Worm (Caenorhabditis elegans) whole organism, young adult: Measurements from ENCODE around the gene hut-1.

ENCODE experiments used
- C17E4.6 ChIP-seq: fragments of 200-800 bp; sonication (Bioruptor generic); IDR thresholded peaks from 2 replicates; pipeline ENCODE4 v1.3.6; 2022; ENCODE audit warnings: missing genetic modification reagents, missing genetic modification characterization, missing compliant biosample characterization
- F55B11.4 ChIP-seq: sonication (generic microtip); optimal IDR thresholded peaks from 2 replicates; lab custom pipeline; 2016; ENCODE audit warnings: missing compliant biosample characterization, missing genetic modification characterization, borderline replicate concordance; ENCODE audit not compliant: insufficient read depth
- ama-1 ChIP-seq, 3 experiments: fragments of 150-350 bp in 1 of 3; sonication (generic microtip) in 2 of 3; optimal IDR thresholded peaks; 2 replicates each; lab custom pipeline; 2014 to 2018; ENCODE audit warnings: missing biosample characterization in 2 of 3, missing genetic modification characterization in 2 of 3, missing genetic modification reagents in 2 of 3
- atf-7 ChIP-seq: sonication (generic microtip); optimal IDR thresholded peaks from 2 replicates; lab custom pipeline; 2017; ENCODE audit warnings: mild to moderate bottlenecking, missing genetic modification characterization, missing compliant biosample characterization
- fkh-3 ChIP-seq: sonication (generic microtip); optimal IDR thresholded peaks from 2 replicates; lab custom pipeline; 2016; ENCODE audit warnings: mild to moderate bottlenecking, missing genetic modification characterization, missing compliant biosample characterization
- lin-26 ChIP-seq: fragments of 200-800 bp; sonication (Bioruptor generic); IDR thresholded peaks from 2 replicates; pipeline ENCODE4 v1.3.6; 2022; ENCODE audit warnings: missing genetic modification reagents, missing genetic modification characterization, missing compliant biosample characterization
- nhr-90 ChIP-seq: sonication (generic microtip); optimal IDR thresholded peaks from 2 replicates; lab custom pipeline; 2016; ENCODE audit warnings: missing genotype, mild to moderate bottlenecking, missing genetic modification characterization, missing compliant biosample characterization
- sea-2 ChIP-seq: fragments of 200-800 bp; sonication (Bioruptor generic); IDR thresholded peaks from 2 replicates; pipeline ENCODE4 v1.3.6; 2022; ENCODE audit warnings: missing genetic modification characterization, missing compliant biosample characterization

DNA sequence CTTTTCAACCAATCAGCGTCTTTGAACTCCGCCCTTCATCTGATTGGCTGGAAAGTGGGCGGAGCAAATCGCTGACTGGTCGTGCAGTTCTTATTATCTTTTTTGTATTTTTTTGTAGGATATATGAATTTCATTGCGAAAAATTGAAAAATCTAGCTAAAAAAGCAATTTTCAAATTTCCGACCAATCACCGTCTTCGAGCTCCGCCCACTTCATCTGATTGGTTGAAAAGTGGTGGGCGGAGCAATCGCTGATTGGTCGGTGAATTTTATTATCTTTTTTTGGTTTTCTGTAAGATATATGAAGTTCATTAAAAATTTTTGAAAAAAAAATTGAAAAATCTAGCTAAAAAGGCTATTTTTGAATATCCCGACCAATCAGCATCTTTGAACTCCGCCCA is 31.1 kb upstream of the hut-1 start:
- TF ChIP-seq atf-7 (tag; lab: Kevin White, UChicago), result no peak
- no peak for TF ChIP-seq ama-1 (optimal IDR thresholded peaks at IDR 0.05; lab: Kevin White, UChicago)
- TF ChIP-seq ama-1 (GFP tag; optimal IDR thresholded peaks at IDR 0.05; lab: Kevin White, UChicago), result no peak
- no peak for TF ChIP-seq nhr-90 (tag; lab: Kevin White, UChicago)
- TF ChIP-seq sea-2 (GFP tag; lab: Robert Waterston, UW), result no peak
- no peak for TF ChIP-seq F55B11.4 (tag; lab: Kevin White, UChicago)
- no peak for TF ChIP-seq lin-26 (GFP tag; lab: Robert Waterston, UW)
- TF ChIP-seq C17E4.6, result no peak
- TF ChIP-seq fkh-3 (tag; lab: Kevin White, UChicago), result no peak
